Worm (Caenorhabditis elegans): ENCODE data around the gene Y69H2.10.

The Y69H2.10 gene

ce11 chrV:18723604-18724003, 53.5 kb downstream of the Y69H2.10 start (continued):
- TF ChIP-seq ceh-90 (tag; optimal IDR thresholded peaks at IDR 0.05) (peak; percentile 13), ama-1 (optimal IDR thresholded peaks at IDR 0.05) (no peak), lin-35 (GFP tag; optimal IDR thresholded peaks at IDR 0.05) (peak; percentile 70 to 89), unc-86 (tag; optimal IDR thresholded peaks at IDR 0.05) (peak; percentile 86), fos-1 (tag; optimal IDR thresholded peaks at IDR 0.05) (peak; percentile 75), lir-3 (tag; optimal IDR thresholded peaks at IDR 0.05; ENCODE audit: poor library complexity) (no peak), egl-27 (tag; optimal IDR thresholded peaks at IDR 0.05) (peak in 1 of 2 experiments; percentile 64), unc-130 (tag; optimal IDR thresholded peaks at IDR 0.05) (no peak), nhr-28 (tag; optimal IDR thresholded peaks at IDR 0.05) (no peak), nhr-12 (tag; optimal IDR thresholded peaks at IDR 0.05) (no peak), alr-1 (tag; optimal IDR thresholded peaks at IDR 0.05; ENCODE audit: borderline replicate concordance) (no peak), ces-1 (GFP tag; optimal IDR thresholded peaks at IDR 0.05) (no peak), tbx-2 (tag; optimal IDR thresholded peaks at IDR 0.05) (peak; percentile 93), grh-1 (GFP tag; IDR thresholded peaks at IDR 0.05) (peak; percentile 72), lin-14 (GFP tag; optimal IDR thresholded peaks at IDR 0.05) (no peak), zip-4 (GFP tag; optimal IDR thresholded peaks at IDR 0.05) (no peak), lin-15B (tag; optimal IDR thresholded peaks at IDR 0.05) (peak; percentile 25), C34B4.2 (tag; optimal IDR thresholded peaks at IDR 0.05) (no peak), nhr-47 (tag; optimal IDR thresholded peaks at IDR 0.05) (peak; percentile 95), efl-1 (optimal IDR thresholded peaks at IDR 0.05) (peak; percentile 78 to 86), efl-1 (GFP tag; optimal IDR thresholded peaks at IDR 0.05 in 1 of 2) (peak; percentile 79 to 98), nhr-85 (tag) (peak; percentile 94), nhr-90 (tag; optimal IDR thresholded peaks at IDR 0.05; ENCODE audit: poor library complexity) (peak; percentile 85), hlh-17 (GFP tag; optimal IDR thresholded peaks at IDR 0.05; ENCODE audit: borderline replicate concordance) (no peak), efl-3 (GFP tag; optimal IDR thresholded peaks at IDR 0.05) (no peak), tlp-1 (tag; optimal IDR thresholded peaks at IDR 0.05) (no peak), unc-98 (GFP tag; IDR thresholded peaks at IDR 0.05) (no peak), hlh-4 (tag; optimal IDR thresholded peaks at IDR 0.05) (no peak), sup-37 (GFP tag; optimal IDR thresholded peaks at IDR 0.05) (no peak), dpl-1 (GFP tag; optimal IDR thresholded peaks at IDR 0.05) (peak; percentile 66 to 78 (median 73)), jun-1 (tag; optimal IDR thresholded peaks at IDR 0.05) (peak; percentile 70)

ce11 chrV:18724076-18724475, 54.0 kb downstream of the Y69H2.10 start:
- peak; percentile 97 for TF ChIP-seq alr-1 (tag; optimal IDR thresholded peaks at IDR 0.05; ENCODE audit: borderline replicate concordance)
- no peak for TF ChIP-seq unc-30 (tag; optimal IDR thresholded peaks at IDR 0.05)

- TF ChIP-seq ztf-11 (tag; optimal IDR thresholded peaks at IDR 0.05) (peak in 1 of 2 experiments; percentile 10), ceh-63 (GFP tag; optimal IDR thresholded peaks at IDR 0.05) (peak; percentile 10)
Measured at ce11 chrV:18724810-18725209, 54.7 kb downstream of the Y69H2.10 start.

- no peak for TF ChIP-seq ceh-88 (GFP tag; IDR thresholded peaks at IDR 0.05)
- TF ChIP-seq nhr-47 (tag; optimal IDR thresholded peaks at IDR 0.05), result no peak
- no peak for TF ChIP-seq unc-62 (GFP tag; optimal IDR thresholded peaks at IDR 0.05)
- no peak for TF ChIP-seq dsc-1 (tag; optimal IDR thresholded peaks at IDR 0.05)
- TF ChIP-seq swsn-7 (tag; optimal IDR thresholded peaks at IDR 0.05), result no peak
- TF ChIP-seq nhr-19 (GFP tag; conservative IDR thresholded peaks at IDR 0.05), result no peak; the same call in 1 of the 2 replicates
- peak; percentile 0 to 10 for TF ChIP-seq efl-1 (optimal IDR thresholded peaks at IDR 0.05)
- TF ChIP-seq efl-1 (GFP tag; optimal IDR thresholded peaks at IDR 0.05 in 1 of 2), result no peak
- no peak for TF ChIP-seq ceh-63 (GFP tag; optimal IDR thresholded peaks at IDR 0.05)
- no peak for TF ChIP-seq pqm-1 (tag; optimal IDR thresholded peaks at IDR 0.05)
- TF ChIP-seq lin-14 (GFP tag; optimal IDR thresholded peaks at IDR 0.05), result no peak
- TF ChIP-seq fkh-8 (tag; optimal IDR thresholded peaks at IDR 0.05), result peak; percentile 32
- TF ChIP-seq Y116A8C.19 (tag; optimal IDR thresholded peaks at IDR 0.05; ENCODE audit: borderline replicate concordance), result no peak
- no peak for TF ChIP-seq hlh-17 (GFP tag; optimal IDR thresholded peaks at IDR 0.05; ENCODE audit: borderline replicate concordance)
- TF ChIP-seq lir-3 (tag; optimal IDR thresholded peaks at IDR 0.05; ENCODE audit: poor library complexity), result no peak
- TF ChIP-seq grh-1 (GFP tag; IDR thresholded peaks at IDR 0.05), result no peak
- no peak for TF ChIP-seq blmp-1 (tag; optimal IDR thresholded peaks at IDR 0.05)
- no peak for TF ChIP-seq alr-1 (tag; optimal IDR thresholded peaks at IDR 0.05; ENCODE audit: borderline replicate concordance)
- no peak for TF ChIP-seq sptf-1 (tag; optimal IDR thresholded peaks at IDR 0.05)
- TF ChIP-seq ztf-4 (tag; optimal IDR thresholded peaks at IDR 0.05), result no peak
- no peak for TF ChIP-seq dpl-1 (GFP tag; optimal IDR thresholded peaks at IDR 0.05)
- no peak for TF ChIP-seq snu-23 (GFP tag; optimal IDR thresholded peaks at IDR 0.05)
- no peak for TF ChIP-seq C16A3.4 (tag; optimal IDR thresholded peaks at IDR 0.05)
- TF ChIP-seq nhr-20 (tag; optimal IDR thresholded peaks at IDR 0.05), result no peak
Measured at ce11 chrV:18725858-18726257, 55.7 kb downstream of the Y69H2.10 start.

Data from whole organism, L1 larva.